Fruit fly (Drosophila melanogaster) whole organism, embryonic: Measurements from ENCODE around the gene CG5399.

Experiments used
- Asciz ChIP-seq: fragments of 200-800 bp; sonication (Bioruptor generic); optimal IDR thresholded peaks from 2 replicates; lab custom pipeline; 2017; ENCODE audit warnings: missing biosample characterization, mild to moderate bottlenecking, missing genetic modification characterization, missing genetic modification reagents
- CG10267 ChIP-seq: fragments of 200-800 bp; sonication (Bioruptor generic); optimal IDR thresholded peaks from 2 replicates; lab custom pipeline; 2018; ENCODE audit warnings: missing biosample characterization, mild to moderate bottlenecking, missing genetic modification characterization, moderate library complexity
- CG10431 ChIP-seq: fragments of 200-800 bp; sonication (Bioruptor generic); optimal IDR thresholded peaks from 3 replicates; lab custom pipeline; 2018; ENCODE audit warnings: missing biosample characterization, mild to moderate bottlenecking, missing genetic modification characterization
- CG12071 ChIP-seq: fragments of 200-800 bp; sonication (Bioruptor generic); optimal IDR thresholded peaks from 3 replicates; lab custom pipeline; 2018; ENCODE audit warnings: missing biosample characterization, mild to moderate bottlenecking, missing genetic modification characterization
- CG12236 ChIP-seq: fragments of 200-800 bp; sonication (Bioruptor generic); optimal IDR thresholded peaks from 2 replicates; lab custom pipeline; 2016; ENCODE audit warnings: missing biosample characterization, missing genetic modification characterization
- CG12659 ChIP-seq: fragments of 200-800 bp; sonication (Bioruptor generic); optimal IDR thresholded peaks from 3 replicates; lab custom pipeline; 2017; ENCODE audit warnings: mild to moderate bottlenecking, missing biosample characterization, missing genetic modification reagents, missing genetic modification characterization
- CG13775 ChIP-seq: fragments of 200-800 bp; sonication (Bioruptor generic); optimal IDR thresholded peaks from 3 replicates; lab custom pipeline; 2017; ENCODE audit warnings: missing biosample characterization, mild to moderate bottlenecking, missing genetic modification characterization
- CG1529 ChIP-seq: fragments of 200-800 bp; sonication (Bioruptor generic); optimal IDR thresholded peaks from 3 replicates; lab custom pipeline; 2018; ENCODE audit warnings: missing biosample characterization, missing genetic modification characterization
- CG15696 ChIP-seq: fragments of 200-800 bp; sonication (Bioruptor generic); optimal IDR thresholded peaks from 2 replicates; lab custom pipeline; 2019; ENCODE audit warnings: missing biosample characterization, mild to moderate bottlenecking, missing genetic modification characterization, moderate library complexity
- CG16815 ChIP-seq: fragments of 200-800 bp; sonication (Bioruptor generic); optimal IDR thresholded peaks from 3 replicates; lab custom pipeline; 2017; ENCODE audit warnings: missing biosample characterization, mild to moderate bottlenecking, missing genetic modification characterization
- CG17568 ChIP-seq: fragments of 200-800 bp; sonication (Bioruptor generic); optimal IDR thresholded peaks from 2 replicates; lab custom pipeline; 2018; ENCODE audit warnings: missing biosample characterization, mild to moderate bottlenecking, missing genetic modification characterization, moderate library complexity
- CG18011 ChIP-seq: fragments of 200-800 bp; sonication (Bioruptor generic); optimal IDR thresholded peaks from 2 replicates; lab custom pipeline; 2017; ENCODE audit warnings: missing biosample characterization, missing genetic modification characterization, mild to moderate bottlenecking, moderate library complexity, missing genotype
- CG18476 ChIP-seq: fragments of 200-800 bp; sonication (Bioruptor generic); optimal IDR thresholded peaks from 2 replicates; lab custom pipeline; 2016; ENCODE audit warnings: missing biosample characterization, mild to moderate bottlenecking, missing genetic modification characterization
- CG31365 ChIP-seq: fragments of 200-800 bp; sonication (Bioruptor generic); optimal IDR thresholded peaks from 2 replicates; lab custom pipeline; 2018; ENCODE audit warnings: missing biosample characterization, mild to moderate bottlenecking, missing genetic modification characterization
- CG3281 ChIP-seq: fragments of 200-800 bp; sonication (Bioruptor generic); optimal IDR thresholded peaks from 3 replicates; lab custom pipeline; 2017; ENCODE audit warnings: missing biosample characterization, mild to moderate bottlenecking, missing genetic modification characterization
- CG34422 ChIP-seq: fragments of 200-800 bp; sonication (Bioruptor generic); IDR thresholded peaks from 3 replicates; pipeline ENCODE4 v1.3.6; 2022; ENCODE audit warnings: missing biosample characterization, missing genetic modification characterization
- CG3726 ChIP-seq: fragments of 200-800 bp; sonication (Bioruptor generic); IDR thresholded peaks from 3 replicates; pipeline ENCODE4, ENCODE4 v1.3.6; 2022; ENCODE audit warnings: missing biosample characterization, missing genetic modification characterization
- CG5245 ChIP-seq: fragments of 200-800 bp; sonication (Bioruptor generic); optimal IDR thresholded peaks from 3 replicates; lab custom pipeline; 2016; ENCODE audit warnings: missing biosample characterization, missing genetic modification characterization
- CG6254 ChIP-seq: fragments of 200-800 bp; sonication (Bioruptor generic); optimal IDR thresholded peaks from 3 replicates; lab custom pipeline; 2017; ENCODE audit warnings: mild to moderate bottlenecking, missing biosample characterization, missing genetic modification reagents, missing genetic modification characterization
- CG6654 ChIP-seq: fragments of 200-800 bp; sonication (Bioruptor generic); optimal IDR thresholded peaks from 2 replicates; lab custom pipeline; 2017; ENCODE audit warnings: missing biosample characterization, mild to moderate bottlenecking, missing genetic modification characterization
- CG8388 ChIP-seq: fragments of 200-800 bp; sonication (Bioruptor generic); optimal IDR thresholded peaks from 2 replicates; lab custom pipeline; 2019; ENCODE audit warnings: missing biosample characterization, mild to moderate bottlenecking, missing genetic modification characterization, moderate library complexity
- CG9727 ChIP-seq: fragments of 200-800 bp; sonication (Bioruptor generic); optimal IDR thresholded peaks from 3 replicates; lab custom pipeline; 2017; ENCODE audit warnings: missing biosample characterization, mild to moderate bottlenecking, missing genetic modification characterization
- Dip3 ChIP-seq: fragments of 200-800 bp; sonication (Bioruptor generic); optimal IDR thresholded peaks from 3 replicates; lab custom pipeline; 2016; ENCODE audit warnings: missing biosample characterization, missing genetic modification characterization
- Dll ChIP-seq: fragments of 200-800 bp; sonication (Bioruptor generic); IDR thresholded peaks from 4 replicates; pipeline ENCODE4 v1.3.6; 2022; ENCODE audit warnings: missing biosample characterization, missing genetic modification characterization; ENCODE audit not compliant: partially characterized antibody
- Doc3 ChIP-seq: fragments of 200-800 bp; sonication (Bioruptor generic); IDR thresholded peaks from 3 replicates; pipeline ENCODE4 v1.3.6; 2022; ENCODE audit warnings: missing biosample characterization, missing genetic modification characterization; ENCODE audit not compliant: partially characterized antibody
- Dp ChIP-seq: fragments of 200-800 bp; sonication (Bioruptor generic); optimal IDR thresholded peaks from 2 replicates; lab custom pipeline; 2018; ENCODE audit warnings: missing biosample characterization, mild to moderate bottlenecking, missing genetic modification characterization, moderate library complexity
- E2f2 ChIP-seq: fragments of 200-800 bp; sonication (Bioruptor generic); IDR thresholded peaks from 2 replicates; pipeline ENCODE4 v1.3.6; 2022; ENCODE audit warnings: missing biosample characterization, missing genetic modification characterization
- Fer2 ChIP-seq: fragments of 200-800 bp; sonication (Bioruptor generic); optimal IDR thresholded peaks from 2 replicates; lab custom pipeline; 2018; ENCODE audit warnings: missing biosample characterization, mild to moderate bottlenecking, missing genetic modification characterization, moderate library complexity
- H15 ChIP-seq: fragments of 200-800 bp; sonication (Bioruptor generic); IDR thresholded peaks from 3 replicates; pipeline ENCODE4 v1.3.6; 2022; ENCODE audit warnings: missing biosample characterization, missing genetic modification characterization
- HLHmδ ChIP-seq: fragments of 200-800 bp; sonication (Bioruptor generic); optimal IDR thresholded peaks from 2 replicates; lab custom pipeline; 2018; ENCODE audit warnings: missing biosample characterization, mild to moderate bottlenecking, missing genetic modification characterization, moderate library complexity
- Hey ChIP-seq: fragments of 200-800 bp; sonication (Bioruptor generic); optimal IDR thresholded peaks from 3 replicates; lab custom pipeline; 2018; ENCODE audit warnings: missing biosample characterization, mild to moderate bottlenecking, missing genetic modification characterization
- Hr3 ChIP-seq: fragments of 200-800 bp; sonication (Bioruptor generic); optimal IDR thresholded peaks from 3 replicates; lab custom pipeline; 2016; ENCODE audit warnings: missing biosample characterization, missing genetic modification characterization
- al ChIP-seq: fragments of 200-800 bp; sonication (Bioruptor generic); IDR thresholded peaks from 2 replicates; pipeline ENCODE4 v1.3.6; 2022; ENCODE audit warnings: missing biosample characterization, missing genetic modification characterization
- ap ChIP-seq: fragments of 200-800 bp; sonication (Bioruptor generic); IDR thresholded peaks from 2 replicates; pipeline ENCODE4 v1.3.6; 2022; ENCODE audit warnings: missing biosample characterization, missing genetic modification characterization
- br ChIP-seq: fragments of >200 bp; optimal IDR thresholded peaks from 2 replicates; lab custom pipeline; 2017
- crp ChIP-seq, 2 experiments: fragments of 200-800 bp; sonication (Bioruptor generic); optimal IDR thresholded peaks; 2 replicates in 1 of 2; 3 replicates in 1 of 2; lab custom pipeline; 2017; ENCODE audit warnings: missing biosample characterization in 2 of 2, missing genetic modification characterization in 2 of 2, mild to moderate bottlenecking in 1 of 2, moderate library complexity in 1 of 2
- dm ChIP-seq: fragments of 200-800 bp; sonication (Bioruptor generic); optimal IDR thresholded peaks from 3 replicates; lab custom pipeline; 2016; ENCODE audit warnings: missing biosample characterization, missing genetic modification characterization
- dmrt11E ChIP-seq: fragments of 200-800 bp; sonication (Bioruptor generic); optimal IDR thresholded peaks from 3 replicates; lab custom pipeline; 2018; ENCODE audit warnings: missing biosample characterization, mild to moderate bottlenecking, missing genetic modification characterization, moderate library complexity
- dmrt99B ChIP-seq: fragments of 200-800 bp; sonication (Bioruptor generic); optimal IDR thresholded peaks from 2 replicates; lab custom pipeline; 2018; ENCODE audit warnings: missing biosample characterization, mild to moderate bottlenecking, missing genetic modification characterization, moderate library complexity
- emc ChIP-seq: fragments of 200-800 bp; sonication (Bioruptor generic); optimal IDR thresholded peaks from 2 replicates; lab custom pipeline; 2016; ENCODE audit warnings: missing biosample characterization, missing genetic modification characterization
- eyg ChIP-seq: fragments of 200-800 bp; sonication (Bioruptor generic); optimal IDR thresholded peaks from 3 replicates; lab custom pipeline; 2016; ENCODE audit warnings: missing biosample characterization, missing genetic modification characterization
- fd96Cb ChIP-seq: fragments of 200-800 bp; sonication (Bioruptor generic); optimal IDR thresholded peaks from 2 replicates; lab custom pipeline; 2018; ENCODE audit warnings: missing biosample characterization, mild to moderate bottlenecking, missing genetic modification characterization, moderate library complexity
- jumu ChIP-seq: fragments of 200-800 bp; sonication (Bioruptor generic); optimal IDR thresholded peaks from 3 replicates; lab custom pipeline; 2016; ENCODE audit warnings: missing biosample characterization, missing genetic modification characterization
- kni ChIP-seq: fragments of 200-800 bp; sonication (Bioruptor generic); optimal IDR thresholded peaks from 3 replicates; lab custom pipeline; 2017; ENCODE audit warnings: mild to moderate bottlenecking, missing biosample characterization, missing genetic modification reagents, missing genetic modification characterization
- luna ChIP-seq: fragments of 200-800 bp; sonication (Bioruptor generic); optimal IDR thresholded peaks from 2 replicates; lab custom pipeline; 2016; ENCODE audit warnings: missing biosample characterization, missing genetic modification characterization
- pita ChIP-seq: fragments of 200-800 bp; sonication (Bioruptor generic); optimal IDR thresholded peaks from 2 replicates; lab custom pipeline; 2017; ENCODE audit warnings: missing biosample characterization, mild to moderate bottlenecking, missing genetic modification characterization
- ranshi ChIP-seq: fragments of 200-800 bp; sonication (Bioruptor generic); IDR thresholded peaks from 2 replicates; pipeline ENCODE4 v1.3.6; 2022; ENCODE audit warnings: missing biosample characterization, missing genetic modification characterization
- row ChIP-seq: fragments of 200-800 bp; sonication (Bioruptor generic); IDR thresholded peaks from 3 replicates; pipeline ENCODE4 v1.3.6; 2022; ENCODE audit warnings: missing biosample characterization, missing genetic modification characterization
- slp2 ChIP-seq: fragments of 200-800 bp; sonication (Bioruptor generic); optimal IDR thresholded peaks from 2 replicates; lab custom pipeline; 2016; ENCODE audit warnings: missing biosample characterization, missing genetic modification characterization
- tap ChIP-seq: fragments of 200-800 bp; optimal IDR thresholded peaks from 3 replicates; lab custom pipeline; 2019; ENCODE audit warnings: missing biosample characterization, mild to moderate bottlenecking, missing genetic modification characterization, moderate library complexity
- trem ChIP-seq: fragments of 200-800 bp; optimal IDR thresholded peaks from 3 replicates; lab custom pipeline; 2019; ENCODE audit warnings: missing biosample characterization, mild to moderate bottlenecking, missing genetic modification characterization, moderate library complexity

The CG5399 gene

dm6 chr3R:15677550-15677973 is 17.5 kb upstream of the CG5399 start (continued):
- TF ChIP-seq CG31365 (no peak), ap (GFP tag; lab: Robert Waterston, UW) (no peak), CG3281 (GFP tag; lab: Kevin White, UChicago) (no peak), CG17568 (GFP tag; lab: Kevin White, UChicago) (peak; percentile 21), pita (GFP tag; lab: Kevin White, UChicago) (no peak), CG34422 (GFP tag; lab: Robert Waterston, UW) (no peak), kni (GFP tag; lab: Kevin White, UChicago) (peak; percentile 38), Hr3 (GFP tag; lab: Kevin White, UChicago) (no peak), CG5245 (GFP tag; lab: Kevin White, UChicago) (no peak), Dp (GFP tag; lab: Kevin White, UChicago) (no peak), CG6254 (GFP tag; lab: Kevin White, UChicago) (peak; percentile 3), Fer2 (no peak), E2f2 (GFP tag; lab: Robert Waterston, UW) (no peak; the same call in 1 of the 2 replicates), CG9727 (GFP tag; lab: Kevin White, UChicago) (peak; percentile 13), HLHmδ (GFP tag; lab: Kevin White, UChicago) (no peak), Doc3 (no peak), luna (GFP tag; lab: Kevin White, UChicago) (no peak), CG6654 (GFP tag; lab: Kevin White, UChicago) (no peak), crp (GFP tag; optimal IDR thresholded peaks at IDR 0.05; lab: Kevin White, UChicago) (no peak), jumu (GFP tag; lab: Kevin White, UChicago) (no peak), H15 (GFP tag; lab: Robert Waterston, UW) (no peak), tap (tag; lab: Kevin White, UChicago) (no peak), dm (GFP tag; lab: Kevin White, UChicago) (no peak), slp2 (GFP tag; lab: Kevin White, UChicago) (no peak), br (lab: Kevin White, UChicago) (no peak), CG10431 (GFP tag; lab: Kevin White, UChicago) (peak; percentile 35), CG18476 (no peak), dmrt99B (tag; lab: Kevin White, UChicago) (peak; percentile 31), Asciz (GFP tag; lab: Kevin White, UChicago) (peak; percentile 57), dmrt11E (tag; lab: Kevin White, UChicago) (peak; percentile 51), Hey (tag; lab: Kevin White, UChicago) (no peak), Dip3 (GFP tag; lab: Kevin White, UChicago) (no peak), trem (tag; lab: Kevin White, UChicago) (no peak), CG12236 (GFP tag; lab: Kevin White, UChicago) (no peak), Dll (no peak), ranshi (no peak), CG12071 (peak; percentile 21), CG12659 (GFP tag; lab: Kevin White, UChicago) (no peak), CG16815 (GFP tag; lab: Kevin White, UChicago) (no peak), al (GFP tag; lab: Robert Waterston, UW) (no peak), CG3726 (GFP tag; lab: Robert Waterston, UW) (0 out of 3 replicates have a peak, but pooled peaks have one; percentile 20), CG13775 (GFP tag; lab: Kevin White, UChicago) (no peak), row (GFP tag; lab: Robert Waterston, UW) (no peak), CG15696 (peak; percentile 45), emc (no peak), eyg (no peak), CG8388 (GFP tag; lab: Kevin White, UChicago) (no peak), CG1529 (GFP tag; lab: Kevin White, UChicago) (no peak), CG10267 (tag; lab: Kevin White, UChicago) (no peak), fd96Cb (tag; lab: Kevin White, UChicago) (peak; percentile 12), CG18011 (no peak)
